Worm (Caenorhabditis elegans): Measurements from ENCODE around the gene ippk-1.

- no peak for TF ChIP-seq nhr-237 (tag; optimal IDR thresholded peaks at IDR 0.05)
- TF ChIP-seq ceh-82 (tag; optimal IDR thresholded peaks at IDR 0.05), result no peak
- TF ChIP-seq mdl-1 (tag; optimal IDR thresholded peaks at IDR 0.05), result no peak
These were observed 12.9 kb downstream of the ippk-1 start for ce11 chrII:12055408-12056140.

Data from whole organism, L2 larva.